Worm (Caenorhabditis elegans) whole organism, young adult: ENCODE results near the gene F15E6.9.

Experiments
- aptf-3 ChIP-seq: fragments of 200-800 bp; sonication (Bioruptor generic); IDR thresholded peaks from 2 replicates; pipeline ENCODE4 v1.3.6; 2022; ENCODE audit warnings: missing genetic modification characterization, missing compliant biosample characterization
- atf-7 ChIP-seq: sonication (generic microtip); optimal IDR thresholded peaks from 2 replicates; lab custom pipeline; 2017; ENCODE audit warnings: mild to moderate bottlenecking, missing genetic modification characterization, missing compliant biosample characterization
- cebp-1 ChIP-seq, 2 experiments: fragments of 200-800 bp in 1 of 2; sonication (Bioruptor generic) in 1 of 2; sonication (generic microtip) in 1 of 2; IDR thresholded peaks in 1 of 2; optimal IDR thresholded peaks in 1 of 2; 2 replicates each; pipeline versions ENCODE4 v1.3.6 to Lab custom; 2017 to 2022; ENCODE audit warnings: missing compliant biosample characterization in 2 of 2, missing genetic modification characterization in 2 of 2, mild to moderate bottlenecking in 1 of 2, missing genetic modification reagents in 1 of 2, moderate library complexity in 1 of 2
- cebp-2 ChIP-seq: fragments of 200-800 bp; sonication (Bioruptor generic); IDR thresholded peaks from 2 replicates; pipeline ENCODE4 v1.3.6; 2022; ENCODE audit warnings: missing genetic modification characterization, missing compliant biosample characterization
- ceh-79 ChIP-seq: sonication (generic microtip); optimal IDR thresholded peaks from 2 replicates; lab custom pipeline; 2017; ENCODE audit warnings: mild to moderate bottlenecking, missing genetic modification characterization, missing compliant biosample characterization
- dpl-1 ChIP-seq: fragments of 150-350 bp; optimal IDR thresholded peaks from 2 replicates; lab custom pipeline; 2014; ENCODE audit warnings: missing biosample characterization, missing genetic modification reagents, missing genetic modification characterization
- hmg-1.2 ChIP-seq: fragments of 200-800 bp; sonication (Bioruptor generic); IDR thresholded peaks from 2 replicates; pipeline ENCODE4 v1.3.6; 2022; ENCODE audit warnings: missing genetic modification reagents, missing genetic modification characterization, missing compliant biosample characterization
- sea-2 ChIP-seq: fragments of 200-800 bp; sonication (Bioruptor generic); IDR thresholded peaks from 2 replicates; pipeline ENCODE4 v1.3.6; 2022; ENCODE audit warnings: missing genetic modification characterization, missing compliant biosample characterization
- unc-62 ChIP-seq: fragments of 150-350 bp; optimal IDR thresholded peaks from 2 replicates; lab custom pipeline; 2014; ENCODE audit warnings: missing biosample characterization, missing genetic modification reagents, missing genetic modification characterization

DNA sequence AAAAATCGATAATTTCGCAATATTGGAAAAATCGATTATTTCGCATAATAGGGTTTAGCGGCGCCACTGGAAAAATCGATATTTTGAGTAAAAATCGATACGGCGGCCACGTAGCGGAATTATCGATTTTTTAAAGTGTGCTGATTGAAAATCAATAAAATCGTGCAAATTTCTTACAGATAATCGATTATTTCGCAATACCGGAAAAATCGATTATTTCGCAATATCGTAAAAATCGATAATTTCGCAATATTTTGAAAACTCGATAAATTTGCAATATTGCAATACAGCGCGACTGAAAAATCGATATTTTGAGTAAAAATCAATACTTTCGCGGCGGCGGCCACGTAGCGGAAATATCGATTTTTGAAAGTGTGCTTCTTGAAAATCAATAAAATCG, 18.8 kb upstream of the F15E6.9 start:
- TF ChIP-seq atf-7 (tag; lab: Kevin White, UChicago) (no peak), dpl-1 (GFP tag; lab: Kevin White, UChicago) (no peak), sea-2 (GFP tag; lab: Robert Waterston, UW) (no peak), cebp-2 (GFP tag; lab: Robert Waterston, UW) (no peak), ceh-79 (tag; lab: Kevin White, UChicago) (no peak), hmg-1.2 (GFP tag; lab: Robert Waterston, UW) (no peak), aptf-3 (GFP tag; lab: Robert Waterston, UW) (no peak), cebp-1 (GFP tag; IDR thresholded peaks at IDR 0.05; lab: Robert Waterston, UW) (peak; percentile 75), cebp-1 (tag; optimal IDR thresholded peaks at IDR 0.05; lab: Kevin White, UChicago) (peak; percentile 79), unc-62 (GFP tag; lab: Kevin White, UChicago) (no peak)
